Fruit fly (Drosophila melanogaster) Kc167 (cell line): Measurements from ENCODE around the gene CG18048.

Experiments
- Myc ChIP-seq: fragments of >200 bp; optimal IDR thresholded peaks from 2 replicates; lab custom pipeline; 2017; ENCODE audit warnings: missing external identifiers
- Sin3A ChIP-seq: fragments of >200 bp; optimal IDR thresholded peaks from 2 replicates; lab custom pipeline; 2018; ENCODE audit warnings: missing external identifiers
- h ChIP-seq: fragments of >200 bp; optimal IDR thresholded peaks from 3 replicates; lab custom pipeline; 2018; ENCODE audit warnings: missing external identifiers
- insv ChIP-seq: fragments of >200 bp; optimal IDR thresholded peaks from 3 replicates; lab custom pipeline; 2018; ENCODE audit warnings: missing external identifiers
- psq ChIP-seq: fragments of >200 bp; optimal IDR thresholded peaks from 2 replicates; lab custom pipeline; 2017; ENCODE audit warnings: missing external identifiers
- ttk ChIP-seq: sonication (Bioruptor generic); optimal IDR thresholded peaks from 2 replicates; lab custom pipeline; 2017; ENCODE audit warnings: missing external identifiers

CG18048 gene

DNA sequence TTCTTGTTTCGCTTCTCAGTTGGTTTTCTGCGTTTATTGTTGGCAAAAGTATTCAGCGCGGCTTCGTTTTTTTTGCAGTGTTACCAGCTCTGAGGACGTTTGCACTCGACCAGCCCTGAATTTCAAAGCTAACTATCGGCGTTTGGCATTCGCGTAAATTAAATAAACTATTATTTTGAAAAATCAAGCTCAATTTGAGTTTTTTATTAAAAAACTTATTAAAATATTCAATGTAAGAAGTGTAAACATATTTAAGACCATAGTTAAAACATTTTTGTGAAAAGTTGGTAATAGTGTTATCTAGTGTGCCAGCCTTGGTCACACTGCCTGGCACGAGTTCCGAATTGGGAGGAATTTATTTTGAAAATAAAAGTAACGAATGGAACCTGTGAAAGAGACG lies at the start of gene CG18048, which contains the start of gene SmD2:
Gene CG18048, plus strand, starts transcription at position 298 of the 400 bp plus-strand sequence.
Gene SmD2, minus strand, starts transcription at position 98 of the 400 bp plus-strand sequence.
- TF ChIP-seq Myc (no peak), h (no peak)

DNA sequence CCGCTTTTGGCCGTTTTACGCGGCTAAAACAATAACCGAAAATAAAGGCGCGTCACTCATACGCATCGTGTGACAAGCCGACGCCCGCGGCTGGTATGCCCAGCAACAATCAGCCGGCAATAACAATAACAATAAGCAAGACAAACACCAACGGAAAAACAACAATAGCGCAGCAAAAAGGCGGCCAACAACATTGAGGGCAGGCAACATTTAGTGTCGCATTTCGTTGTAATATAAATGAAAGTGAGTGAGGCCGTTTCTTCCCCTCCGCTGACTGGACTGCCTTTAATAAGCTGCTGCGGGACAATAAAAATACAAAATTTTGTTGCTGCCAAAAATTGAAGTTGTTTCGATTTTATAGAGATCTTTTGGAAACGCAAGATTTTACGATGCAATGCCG lies 48.7 kb upstream of the CG18048 start:
- TF ChIP-seq h = no peak
- TF ChIP-seq Myc = no peak
- no peak for TF ChIP-seq ttk (lab: Kevin White, UChicago)
- TF ChIP-seq Sin3A (lab: Kevin White, UChicago) = no peak
- no peak for TF ChIP-seq psq (lab: Kevin White, UChicago)
- TF ChIP-seq insv (lab: Kevin White, UChicago) = no peak

dm6 chr3R:6298828-6299227 lies 47.1 kb upstream of the CG18048 start, which contains the start of gene Osi14:
Osi14 (plus strand) TSS chr3R:6299128.
- TF ChIP-seq ttk (lab: Kevin White, UChicago) = no peak
- no peak for TF ChIP-seq h
- TF ChIP-seq Myc = no peak
- TF ChIP-seq psq (lab: Kevin White, UChicago) = no peak
- TF ChIP-seq Sin3A (lab: Kevin White, UChicago) = no peak
- no peak for TF ChIP-seq insv (lab: Kevin White, UChicago)

DNA sequence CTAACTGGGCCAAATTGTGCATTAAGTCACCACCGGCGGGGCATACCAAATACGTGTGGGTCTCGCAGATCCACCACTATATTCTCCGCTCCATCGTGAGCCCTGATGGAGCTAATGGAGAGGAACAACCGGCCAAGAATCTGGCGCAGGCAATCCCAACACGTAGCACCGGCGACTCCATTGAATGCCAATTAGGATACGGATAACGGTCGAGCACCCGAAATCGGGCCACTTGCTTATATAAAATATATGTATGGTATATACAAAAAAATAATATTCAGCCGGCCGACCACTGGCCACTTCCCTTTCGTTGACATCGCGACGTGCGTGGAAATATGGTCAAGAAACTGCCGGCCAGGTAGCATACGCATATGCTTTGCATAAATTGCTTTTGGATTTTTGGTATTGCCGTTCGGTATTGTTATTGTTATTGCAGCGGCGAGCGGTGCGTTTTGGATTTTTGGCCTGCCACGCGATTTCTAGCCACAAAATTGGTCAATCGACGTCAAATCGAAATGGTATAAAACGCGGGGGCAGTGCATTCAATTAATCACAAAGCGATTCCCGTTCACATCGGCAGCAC lies 44.6 kb upstream of the CG18048 start, which contains the start of gene Osi15:
Gene Osi15, plus strand, starts transcription at position 548 of the 583 bp plus-strand sequence.
- no peak for TF ChIP-seq ttk (lab: Kevin White, UChicago)
- TF ChIP-seq psq (lab: Kevin White, UChicago) = no peak
- TF ChIP-seq insv (lab: Kevin White, UChicago) = no peak
- no peak for TF ChIP-seq Myc
- TF ChIP-seq Sin3A (lab: Kevin White, UChicago) = no peak
- TF ChIP-seq h = no peak

- no peak for TF ChIP-seq Sin3A (lab: Kevin White, UChicago)
Measured at dm6 chr3R:6303738-6304137, 42.2 kb upstream of the CG18048 start, which contains the start of gene CG46396. CG46396 (plus strand) TSS chr3R:6304038.

DNA sequence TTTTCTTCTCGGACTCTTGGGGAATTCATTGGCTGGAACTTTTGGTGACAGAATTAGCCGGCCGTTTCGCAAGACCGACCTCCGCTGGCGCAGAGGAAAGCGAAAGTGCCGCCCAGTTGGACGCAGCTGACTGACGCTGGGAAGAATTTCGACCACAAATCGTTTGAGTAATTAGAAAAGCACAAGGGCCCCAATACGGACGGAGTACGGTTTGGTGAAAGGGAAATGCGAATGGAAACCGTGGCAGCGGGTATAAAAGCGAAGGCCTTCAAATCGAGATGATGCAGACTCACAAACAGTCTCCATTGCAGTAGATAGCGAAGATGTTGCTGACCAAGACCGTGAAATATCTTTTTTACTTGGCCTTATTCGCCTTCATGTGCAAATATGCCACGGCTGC lies 41.0 kb upstream of the CG18048 start, which contains the start of gene Osi16:
Gene Osi16, plus strand, starts transcription at position 301 of the 400 bp plus-strand sequence.
- TF ChIP-seq psq (lab: Kevin White, UChicago) = no peak
- no peak for TF ChIP-seq ttk (lab: Kevin White, UChicago)
- no peak for TF ChIP-seq Sin3A (lab: Kevin White, UChicago)
- no peak for TF ChIP-seq insv (lab: Kevin White, UChicago)
- TF ChIP-seq Myc = no peak
- no peak for TF ChIP-seq h

DNA sequence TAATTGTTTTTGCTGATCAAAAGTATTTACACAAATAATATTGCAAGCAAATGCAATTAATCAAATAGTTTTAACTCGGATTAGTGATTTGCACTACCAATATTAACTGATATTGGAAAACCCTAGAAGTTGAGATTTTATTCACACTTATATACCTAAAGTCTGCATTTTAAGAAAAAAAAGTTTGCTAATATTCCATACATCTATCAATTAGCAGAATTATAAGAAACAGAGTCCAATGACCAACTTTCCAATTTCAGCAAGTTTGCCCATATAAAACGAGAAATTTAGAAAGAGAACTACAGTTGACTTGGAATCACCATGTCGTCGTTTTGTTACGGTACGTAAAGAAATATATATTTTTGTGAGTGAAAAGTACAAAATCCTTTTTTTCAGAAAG lies 39.3 kb upstream of the CG18048 start, which contains the start of gene CG46026:
Gene CG46026, plus strand, starts transcription at position 301 of the 400 bp plus-strand sequence.
- TF ChIP-seq insv (lab: Kevin White, UChicago) = no peak
- TF ChIP-seq Myc = no peak
- TF ChIP-seq Sin3A (lab: Kevin White, UChicago) = no peak
- TF ChIP-seq h = no peak
- TF ChIP-seq ttk (lab: Kevin White, UChicago) = no peak
- TF ChIP-seq psq (lab: Kevin White, UChicago) = no peak

dm6 chr3R:6309676-6310075 lies 36.2 kb upstream of the CG18048 start, which contains the start of gene CG31560:
CG31560 (plus strand) TSS chr3R:6309976.
- TF ChIP-seq Myc = no peak
- no peak for TF ChIP-seq psq (lab: Kevin White, UChicago)
- no peak for TF ChIP-seq ttk (lab: Kevin White, UChicago)

dm6 chr3R:6311641-6312259 lies 34.2 kb upstream of the CG18048 start, which contains the start of gene Osi17:
Osi17 (plus strand) TSS chr3R:6311772.
- TF ChIP-seq psq (lab: Kevin White, UChicago) (no peak), h (no peak), insv (lab: Kevin White, UChicago) (no peak), Sin3A (lab: Kevin White, UChicago) (no peak), ttk (lab: Kevin White, UChicago) (no peak), Myc (no peak)

DNA sequence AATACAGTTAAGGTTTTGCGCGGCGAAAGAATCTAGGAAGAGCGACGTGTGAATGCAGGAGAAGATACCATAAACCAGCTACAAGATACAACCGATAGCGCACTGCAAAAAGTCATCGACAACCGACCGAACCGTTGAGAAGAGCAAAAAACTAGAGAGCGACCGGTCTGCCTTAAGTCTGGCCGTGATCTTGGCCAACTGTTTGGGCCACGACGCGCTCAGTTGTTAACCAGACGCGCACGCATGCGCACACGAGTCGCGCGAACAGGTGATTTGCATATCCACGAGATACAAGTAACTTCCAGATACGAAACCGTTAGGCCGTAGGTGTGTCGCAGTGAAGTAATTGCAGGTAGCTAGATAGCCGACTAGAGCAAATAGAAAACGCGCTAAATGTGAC lies 30.8 kb upstream of the CG18048 start:
- TF ChIP-seq ttk (lab: Kevin White, UChicago) (no peak), Myc (no peak), insv (lab: Kevin White, UChicago) (no peak), psq (lab: Kevin White, UChicago) (no peak), h (no peak), Sin3A (lab: Kevin White, UChicago) (no peak)

DNA sequence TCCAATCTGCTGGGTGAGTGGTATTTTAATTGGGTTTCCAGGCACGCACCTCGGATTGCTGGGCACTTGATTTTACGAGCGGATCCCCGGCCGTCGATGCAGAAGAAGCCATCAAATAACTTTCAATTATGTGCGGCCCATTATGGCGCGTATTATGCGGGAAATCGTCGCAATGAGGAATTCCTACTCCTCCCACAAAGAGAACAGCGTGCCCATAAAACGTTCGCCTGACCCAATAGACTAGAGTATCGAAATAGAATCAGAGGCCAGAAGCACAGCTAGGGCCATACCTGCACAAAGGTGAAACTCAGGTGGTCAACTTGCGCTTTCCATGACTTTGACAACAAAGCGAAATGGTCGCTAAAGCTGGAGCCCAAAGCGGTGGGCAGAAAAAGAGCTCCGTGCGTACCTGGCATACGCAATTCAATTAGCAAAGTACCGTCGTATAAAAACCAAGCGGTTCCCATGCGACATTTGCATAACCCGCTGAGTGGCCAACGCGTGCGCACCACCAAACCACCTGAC lies 16.1 kb upstream of the CG18048 start, which contains the start of gene Osi18:
Gene Osi18, plus strand, starts transcription at position 475 of the 525 bp plus-strand sequence.
- TF ChIP-seq Sin3A (lab: Kevin White, UChicago) (no peak), ttk (lab: Kevin White, UChicago) (no peak), h (no peak), Myc (no peak), insv (lab: Kevin White, UChicago) (no peak), psq (lab: Kevin White, UChicago) (no peak)

DNA sequence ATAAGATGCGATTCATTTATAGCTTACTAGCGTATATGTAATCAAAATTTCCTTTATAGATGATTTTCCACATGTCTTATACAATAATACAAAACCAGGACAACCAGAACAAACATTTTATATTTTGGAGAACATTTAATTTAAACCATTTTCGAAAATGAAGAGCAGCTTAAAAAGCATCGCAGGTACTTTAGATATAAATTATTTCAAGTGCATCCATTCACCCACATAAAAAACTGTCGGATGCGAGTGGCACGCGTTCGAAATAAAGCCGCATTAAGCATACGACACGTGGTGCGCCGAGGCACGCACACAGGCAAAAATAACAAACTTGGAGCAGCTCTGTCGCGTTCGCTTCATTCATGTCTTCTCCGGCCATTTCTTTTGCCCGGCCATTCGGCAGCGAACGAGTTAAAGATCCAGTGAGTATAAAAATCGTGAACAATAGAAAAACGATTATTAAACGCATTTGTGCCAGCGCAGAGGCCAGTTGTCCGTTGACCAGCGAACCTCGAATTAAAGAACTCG lies 10.9 kb upstream of the CG18048 start, which contains the start of gene Osi19:
Gene Osi19, plus strand, starts transcription at position 457 of the 528 bp plus-strand sequence.
- TF ChIP-seq Sin3A (lab: Kevin White, UChicago) (no peak), ttk (lab: Kevin White, UChicago) (no peak), Myc (no peak), psq (lab: Kevin White, UChicago) (no peak), h (no peak), insv (lab: Kevin White, UChicago) (no peak)
